Comparison of ENCODE assay signal across 3 worm cellular contexts in the genomic region with DNA sequence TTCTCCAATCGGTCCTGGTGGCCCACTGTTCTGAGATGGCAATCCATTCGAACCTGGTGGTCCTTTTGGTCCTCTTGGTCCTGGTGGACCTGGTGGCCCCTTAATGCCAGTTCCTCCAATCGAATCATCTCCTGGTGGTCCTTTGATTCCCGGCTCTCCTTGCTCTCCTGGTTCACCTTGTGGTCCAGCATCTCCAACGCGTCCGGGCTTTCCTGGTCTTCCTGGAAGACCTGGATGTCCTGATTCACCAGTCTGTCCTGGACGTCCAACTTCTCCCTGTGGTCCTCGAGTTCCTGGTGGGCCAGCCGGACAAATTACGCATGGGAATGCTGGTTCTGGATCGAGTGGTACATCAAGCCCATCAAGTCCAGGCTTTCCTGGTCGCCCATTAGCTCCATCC.
A peak's percentile ranks its signal among the peaks of the same experiment; 100 is the strongest.
TF ChIP-seq lines count a peak whose summit lies in the region.

No protein-coding gene starts in this region.

TF ChIP-seq in whole organism, L4 larva, 104 proteins besides CTCF, POLR2A, EP300 and RAD21:
- TF ChIP-seq mxl-2 (GFP tag; conservative IDR thresholded peaks at IDR 0.05; lab: Robert Waterston, UW) (no peak), set-16 (GFP tag; IDR thresholded peaks at IDR 0.05; lab: Robert Waterston, UW) (peak; percentile 87; the same call in 1 of the 2 replicates), dmd-8 (GFP tag; IDR thresholded peaks at IDR 0.05; lab: Robert Waterston, UW) (0 out of 2 replicates have a peak, but pooled peaks have one; percentile 16), aha-1 (tag; lab: Kevin White, UChicago) (peak; percentile 84)

TF ChIP-seq in whole organism, late embryonic, 69 proteins besides CTCF, POLR2A, EP300 and RAD21:
- no peak for TF ChIP-seq unc-42 (tag; optimal IDR thresholded peaks at IDR 0.05; lab: Kevin White, UChicago)
- TF ChIP-seq nhr-232 (tag; optimal IDR thresholded peaks at IDR 0.05; lab: Kevin White, UChicago): no peak
- no peak for TF ChIP-seq ets-4 (tag; optimal IDR thresholded peaks at IDR 0.05; lab: Kevin White, UChicago)
- TF ChIP-seq ceh-9 (tag; optimal IDR thresholded peaks at IDR 0.05; lab: Kevin White, UChicago): peak; percentile 19
- TF ChIP-seq pha-4 (tag; optimal IDR thresholded peaks at IDR 0.05; lab: Kevin White, UChicago): no peak
- TF ChIP-seq sox-4 (tag; optimal IDR thresholded peaks at IDR 0.05; lab: Kevin White, UChicago): no peak
- peak; percentile 43 for TF ChIP-seq hlh-6 (tag; optimal IDR thresholded peaks at IDR 0.05; lab: Kevin White, UChicago)
TF ChIP-seq in whole organism, late embryonic: peak in this region for 2.

TF ChIP-seq in whole organism, young adult, 124 proteins besides CTCF, POLR2A, EP300 and RAD21:
- TF ChIP-seq zfh-2 (GFP tag; conservative IDR thresholded peaks at IDR 0.05; lab: Robert Waterston, UW) (peak; percentile 82), hlh-26 (GFP tag; conservative IDR thresholded peaks at IDR 0.05; lab: Robert Waterston, UW) (no peak), F10E7.11 (tag; optimal IDR thresholded peaks at IDR 0.05; lab: Kevin White, UChicago) (no peak), snpc-1.1 (tag; optimal IDR thresholded peaks at IDR 0.05; lab: Kevin White, UChicago; ENCODE audit: insufficient read depth) (no peak), let-607 (tag; optimal IDR thresholded peaks at IDR 0.05; lab: Kevin White, UChicago) (no peak), aptf-3 (GFP tag; IDR thresholded peaks at IDR 0.05; lab: Robert Waterston, UW) (no peak), egrh-3 (GFP tag; IDR thresholded peaks at IDR 0.05; lab: Robert Waterston, UW) (0 out of 2 replicates have a peak, but pooled peaks have one; percentile 2), rec-8 (tag; optimal IDR thresholded peaks at IDR 0.05; lab: Kevin White, UChicago) (no peak)
